Worm (Caenorhabditis elegans) whole organism, L3 larva: Measurements from ENCODE around the gene rps-1.

Experiments used
- R02D3.7 ChIP-seq: fragments of 150-350 bp; optimal IDR thresholded peaks from 2 replicates; lab custom pipeline; 2014; ENCODE audit warnings: missing biosample characterization, missing genetic modification characterization
- ceh-16 ChIP-seq: sonication (generic microtip); optimal IDR thresholded peaks from 2 replicates; lab custom pipeline; 2017; ENCODE audit warnings: missing biosample characterization, missing genetic modification characterization
- ceh-28 ChIP-seq: fragments of 150-350 bp; optimal IDR thresholded peaks from 2 replicates; lab custom pipeline; 2014; ENCODE audit warnings: missing biosample characterization, missing genetic modification reagents, missing genetic modification characterization
- egl-27 ChIP-seq: sonication (generic microtip); optimal IDR thresholded peaks from 4 replicates; lab custom pipeline; 2017; ENCODE audit warnings: missing biosample characterization, missing genetic modification reagents, missing genetic modification characterization
- elt-1 ChIP-seq: fragments of 150-350 bp; optimal IDR thresholded peaks from 2 replicates; lab custom pipeline; 2014; ENCODE audit warnings: missing biosample characterization, missing genetic modification characterization
- elt-3 ChIP-seq, 3 experiments: fragments of 150-350 bp in 1 of 3; sonication (generic microtip) in 2 of 3; optimal IDR thresholded peaks; 2 replicates in 2 of 3; 4 replicates in 1 of 3; lab custom pipeline; 2014 to 2017; ENCODE audit warnings: missing biosample characterization in 3 of 3, missing genetic modification characterization in 3 of 3
- fos-1 ChIP-seq: fragments of 150-350 bp; optimal IDR thresholded peaks from 2 replicates; lab custom pipeline; 2014; ENCODE audit warnings: missing biosample characterization, missing genetic modification characterization
- nhr-12 ChIP-seq: fragments of 150-350 bp; optimal IDR thresholded peaks from 2 replicates; lab custom pipeline; 2014; ENCODE audit warnings: missing biosample characterization, missing genetic modification characterization
- nhr-77 ChIP-seq: fragments of 150-350 bp; optimal IDR thresholded peaks from 2 replicates; lab custom pipeline; 2014; ENCODE audit warnings: missing biosample characterization, missing genetic modification characterization
- pha-4 ChIP-seq: fragments of 150-350 bp; optimal IDR thresholded peaks from 2 replicates; lab custom pipeline; 2014; ENCODE audit warnings: missing biosample characterization, missing genetic modification reagents, missing genetic modification characterization
- pqm-1 ChIP-seq: fragments of 150-350 bp; optimal IDR thresholded peaks from 2 replicates; lab custom pipeline; 2017; ENCODE audit warnings: missing biosample characterization, missing genetic modification characterization, inconsistent platforms

DNA sequence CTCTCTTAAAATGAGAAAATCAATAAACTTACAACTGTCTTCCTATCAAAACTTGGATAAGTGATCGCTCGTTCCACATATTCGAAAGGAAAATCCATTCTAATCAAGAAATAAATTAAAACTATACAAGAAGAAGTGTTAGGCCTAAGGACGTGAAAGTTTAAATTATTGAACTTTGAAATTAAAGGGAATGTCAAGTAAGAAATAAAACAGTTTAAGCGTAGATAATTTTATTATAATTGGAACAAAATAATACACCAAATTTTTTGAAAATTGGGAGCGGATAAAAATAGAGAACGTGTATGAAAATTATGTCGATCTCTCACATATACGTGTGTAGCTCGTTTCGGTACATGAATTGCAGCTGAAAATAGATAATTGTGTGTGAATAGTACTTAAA is 46.3 kb upstream of the rps-1 start, which contains the start of gene C28A5.6:
- TF ChIP-seq R02D3.7, result no peak
- no peak for TF ChIP-seq fos-1 (tag; lab: Kevin White, UChicago)
- TF ChIP-seq nhr-77, result no peak
- no peak for TF ChIP-seq egl-27 (tag; lab: Kevin White, UChicago)
- TF ChIP-seq nhr-12 (tag; lab: Kevin White, UChicago), result no peak
- no peak for TF ChIP-seq pqm-1 (tag; lab: Kevin White, UChicago)
- TF ChIP-seq ceh-28 (tag; lab: Kevin White, UChicago), result no peak
- TF ChIP-seq ceh-16 (tag; lab: Kevin White, UChicago), result no peak
- TF ChIP-seq elt-1, result no peak
- no peak for TF ChIP-seq elt-3 (tag; optimal IDR thresholded peaks at IDR 0.05; lab: Kevin White, UChicago)
- no peak for TF ChIP-seq pha-4 (tag; lab: Kevin White, UChicago)
